Worm (Caenorhabditis elegans) whole organism, L4 larva: ENCODE measurements around the gene C46F2.1.

Experiments used
- F37D6.2 ChIP-seq: sonication (generic microtip); optimal IDR thresholded peaks from 2 replicates; lab custom pipeline; 2016; ENCODE audit warnings: mild to moderate bottlenecking, missing genetic modification characterization, missing compliant biosample characterization
- F49E8.2 ChIP-seq: sonication (generic microtip); optimal IDR thresholded peaks from 2 replicates; lab custom pipeline; 2016; ENCODE audit warnings: missing compliant biosample characterization, mild to moderate bottlenecking, missing genetic modification characterization, borderline replicate concordance
- T26A8.4 ChIP-seq: fragments of 200-800 bp; sonication (Bioruptor generic); IDR thresholded peaks from 2 replicates; pipeline ENCODE4 v1.3.6; 2022; ENCODE audit warnings: missing genetic modification characterization, missing compliant biosample characterization
- Y105C5A.15 ChIP-seq: fragments of 200-800 bp; sonication (Bioruptor generic); IDR thresholded peaks from 2 replicates; pipeline ENCODE4 v1.3.6; 2022; ENCODE audit warnings: missing genetic modification characterization, missing compliant biosample characterization
- Y48G9A.11 ChIP-seq: fragments of 200-800 bp; sonication (Bioruptor generic); IDR thresholded peaks from 2 replicates; pipeline ENCODE4 v1.3.6; 2022; ENCODE audit warnings: missing genetic modification reagents, missing genetic modification characterization, missing compliant biosample characterization
- Y75B8A.6 ChIP-seq: fragments of 200-800 bp; sonication (Bioruptor generic); IDR thresholded peaks from 2 replicates; pipeline ENCODE4 v1.3.6; 2022; ENCODE audit warnings: missing genetic modification reagents, missing genetic modification characterization, missing compliant biosample characterization
- ZK337.2 ChIP-seq: fragments of 200-800 bp; sonication (Bioruptor generic); IDR thresholded peaks from 2 replicates; pipeline ENCODE4 v1.3.6; 2022; ENCODE audit warnings: missing genetic modification reagents, missing genetic modification characterization, missing compliant biosample characterization
- arid-1 ChIP-seq: fragments of 200-800 bp; sonication (Bioruptor generic); conservative IDR thresholded peaks from 2 replicates; pipeline ENCODE4 v1.3.6; 2022; ENCODE audit warnings: missing genetic modification reagents, missing genetic modification characterization, missing compliant biosample characterization
- ceh-28 ChIP-seq: fragments of 150-350 bp; optimal IDR thresholded peaks from 2 replicates; lab custom pipeline; 2014; ENCODE audit warnings: missing biosample characterization, missing genetic modification reagents, missing genetic modification characterization
- ceh-82 ChIP-seq: sonication (generic microtip); optimal IDR thresholded peaks from 2 replicates; lab custom pipeline; 2017; ENCODE audit warnings: missing biosample characterization, missing genetic modification characterization
- ces-1 ChIP-seq: fragments of 150-350 bp; sonication (generic microtip); optimal IDR thresholded peaks from 4 replicates; lab custom pipeline; 2014; ENCODE audit warnings: missing biosample characterization, missing genetic modification reagents, missing genetic modification characterization
- cey-2 ChIP-seq: sonication (generic microtip); optimal IDR thresholded peaks from 3 replicates; lab custom pipeline; 2017; ENCODE audit warnings: missing genetic modification characterization, mild to moderate bottlenecking, missing compliant biosample characterization, antibody characterized with exemption, borderline replicate concordance; ENCODE audit not compliant: insufficient read depth
- ctbp-1 ChIP-seq: fragments of 200-800 bp; sonication (Bioruptor generic); IDR thresholded peaks from 2 replicates; pipeline ENCODE4 v1.3.6; 2022; ENCODE audit warnings: missing genetic modification reagents, missing genetic modification characterization, missing compliant biosample characterization
- daf-8 ChIP-seq: fragments of 200-800 bp; sonication (Bioruptor generic); IDR thresholded peaks from 2 replicates; pipeline ENCODE4 v1.3.6; 2022; ENCODE audit warnings: missing genetic modification characterization, missing compliant biosample characterization
- dmd-6 ChIP-seq: fragments of 200-800 bp; sonication (Bioruptor generic); IDR thresholded peaks from 2 replicates; pipeline ENCODE4 v1.3.6; 2022; ENCODE audit warnings: missing genetic modification reagents, missing genetic modification characterization, missing compliant biosample characterization
- dpl-1 ChIP-seq: fragments of 150-350 bp; optimal IDR thresholded peaks from 2 replicates; lab custom pipeline; 2014; ENCODE audit warnings: missing biosample characterization, missing genetic modification reagents, missing genetic modification characterization
- duxl-1 ChIP-seq: sonication (generic microtip); optimal IDR thresholded peaks from 2 replicates; lab custom pipeline; 2016; ENCODE audit warnings: mild to moderate bottlenecking, missing genetic modification characterization, moderate library complexity, missing compliant biosample characterization; ENCODE audit not compliant: poor library complexity
- egl-27 ChIP-seq: sonication (generic microtip); optimal IDR thresholded peaks from 3 replicates; lab custom pipeline; 2017; ENCODE audit warnings: missing biosample characterization, missing genetic modification reagents, missing genetic modification characterization
- egl-43 ChIP-seq: fragments of 200-800 bp; sonication (Bioruptor generic); IDR thresholded peaks from 2 replicates; pipeline ENCODE4 v1.3.6; 2022; ENCODE audit warnings: missing genetic modification reagents, missing genetic modification characterization, missing compliant biosample characterization
- fkh-10 ChIP-seq: fragments of 150-350 bp; optimal IDR thresholded peaks from 2 replicates; lab custom pipeline; 2014; ENCODE audit warnings: missing biosample characterization, missing genetic modification reagents, missing genetic modification characterization
- fos-1 ChIP-seq: fragments of 150-350 bp; optimal IDR thresholded peaks from 2 replicates; lab custom pipeline; 2014; ENCODE audit warnings: missing biosample characterization, missing genetic modification characterization
- lin-38 ChIP-seq: fragments of 200-800 bp; sonication (Bioruptor generic); IDR thresholded peaks from 2 replicates; pipeline ENCODE4 v1.3.6; 2022; ENCODE audit warnings: missing genetic modification reagents, missing genetic modification characterization, missing compliant biosample characterization
- madf-5 ChIP-seq, 2 experiments: fragments of 200-800 bp; sonication (Bioruptor generic); IDR thresholded peaks; 2 replicates each; pipeline ENCODE4 v1.3.6; 2022; ENCODE audit warnings: missing compliant biosample characterization in 2 of 2, missing genetic modification characterization in 2 of 2
- mdl-1 ChIP-seq, 2 experiments: fragments of 150-350 bp in 1 of 2; sonication (generic microtip) in 1 of 2; optimal IDR thresholded peaks; 2 replicates each; lab custom pipeline; 2014 to 2017; ENCODE audit warnings: missing biosample characterization in 2 of 2, missing genetic modification characterization in 2 of 2
- mep-1 ChIP-seq: fragments of 150-350 bp; sonication (generic microtip); optimal IDR thresholded peaks from 3 replicates; lab custom pipeline; 2014; ENCODE audit warnings: missing biosample characterization, missing genetic modification characterization
- mxl-3 ChIP-seq: fragments of 200-800 bp; sonication (Bioruptor generic); optimal IDR thresholded peaks from 2 replicates; lab custom pipeline; 2018; ENCODE audit warnings: mild to moderate bottlenecking, missing genetic modification characterization, missing compliant biosample characterization
- nhr-10 ChIP-seq: fragments of 150-350 bp; optimal IDR thresholded peaks from 2 replicates; lab custom pipeline; 2014; ENCODE audit warnings: missing biosample characterization, missing genetic modification characterization
- nhr-11 ChIP-seq: fragments of 150-350 bp; optimal IDR thresholded peaks from 2 replicates; lab custom pipeline; 2014; ENCODE audit warnings: missing biosample characterization, missing genetic modification characterization
- nhr-111 ChIP-seq: fragments of 200-800 bp; sonication (Bioruptor generic); optimal IDR thresholded peaks from 2 replicates; lab custom pipeline; 2018; ENCODE audit warnings: mild to moderate bottlenecking, missing genetic modification characterization, missing compliant biosample characterization
- nhr-237 ChIP-seq: sonication (generic microtip); optimal IDR thresholded peaks from 2 replicates; lab custom pipeline; 2017; ENCODE audit warnings: missing biosample characterization, missing genetic modification characterization
- nhr-28 ChIP-seq: fragments of 150-350 bp; optimal IDR thresholded peaks from 2 replicates; lab custom pipeline; 2014; ENCODE audit warnings: missing biosample characterization, missing genetic modification characterization
- nhr-48 ChIP-seq: sonication (generic microtip); optimal IDR thresholded peaks from 2 replicates; lab custom pipeline; 2016; ENCODE audit warnings: mild to moderate bottlenecking, missing genetic modification characterization, missing compliant biosample characterization
- nhr-76 ChIP-seq: fragments of 150-350 bp; optimal IDR thresholded peaks from 2 replicates; lab custom pipeline; 2014; ENCODE audit warnings: missing biosample characterization, missing genetic modification characterization
- pha-4 ChIP-seq, 2 experiments: fragments of 150-350 bp in 1 of 2; fragments of 200-800 bp in 1 of 2; sonication (Bioruptor generic) in 1 of 2; IDR thresholded peaks in 1 of 2; optimal IDR thresholded peaks in 1 of 2; 2 replicates each; pipeline versions ENCODE4 v1.3.6 to Lab custom; 2014 to 2022; ENCODE audit warnings: missing genetic modification characterization in 2 of 2, missing genetic modification reagents in 2 of 2, missing biosample characterization in 1 of 2, missing compliant biosample characterization in 1 of 2
- php-3 ChIP-seq: fragments of 200-800 bp; sonication (Bioruptor generic); IDR thresholded peaks from 2 replicates; pipeline ENCODE4 v1.3.6; 2022; ENCODE audit warnings: missing genetic modification reagents, missing genetic modification characterization, missing compliant biosample characterization
- saeg-2 ChIP-seq: fragments of 200-800 bp; sonication (Bioruptor generic); IDR thresholded peaks from 2 replicates; pipeline ENCODE4 v1.3.6; 2022; ENCODE audit warnings: missing genetic modification reagents, missing genetic modification characterization, missing compliant biosample characterization
- sdz-12 ChIP-seq: fragments of 200-800 bp; sonication (Bioruptor generic); optimal IDR thresholded peaks from 2 replicates; lab custom pipeline; 2018; ENCODE audit warnings: mild to moderate bottlenecking, missing genetic modification characterization, missing compliant biosample characterization
- snpc-1.2 ChIP-seq: fragments of 200-800 bp; sonication (Bioruptor generic); IDR thresholded peaks from 2 replicates; pipeline ENCODE4 v1.3.6; 2022; ENCODE audit warnings: missing genetic modification reagents, missing genetic modification characterization, missing compliant biosample characterization
- spr-1 ChIP-seq: sonication (generic microtip); optimal IDR thresholded peaks from 2 replicates; lab custom pipeline; 2016; ENCODE audit warnings: mild to moderate bottlenecking, missing genetic modification characterization, missing compliant biosample characterization
- tra-1 ChIP-seq: fragments of 200-800 bp; sonication (Bioruptor generic); IDR thresholded peaks from 2 replicates; pipeline ENCODE4 v1.3.6; 2022; ENCODE audit warnings: missing genetic modification reagents, missing genetic modification characterization, missing compliant biosample characterization
- unc-130 ChIP-seq: sonication (generic microtip); optimal IDR thresholded peaks from 2 replicates; lab custom pipeline; 2016; ENCODE audit warnings: missing genetic modification reagents, missing genetic modification characterization, missing compliant biosample characterization
- unc-39 ChIP-seq: sonication (generic microtip); optimal IDR thresholded peaks from 2 replicates; lab custom pipeline; 2017; ENCODE audit warnings: missing biosample characterization, missing genetic modification characterization
- unc-62 ChIP-seq, 3 experiments: fragments of 150-350 bp in 1 of 3; sonication (generic microtip); optimal IDR thresholded peaks in 2 of 3; peaks in 1 of 3; 1 replicate in 1 of 3; 2 replicates in 2 of 3; lab custom pipeline; 2014 to 2017; ENCODE audit warnings: missing biosample characterization in 3 of 3, missing genetic modification characterization in 3 of 3, missing genetic modification reagents in 3 of 3, missing genotype in 1 of 3
- zag-1 ChIP-seq: fragments of 150-350 bp; optimal IDR thresholded peaks from 2 replicates; lab custom pipeline; 2014; ENCODE audit warnings: missing biosample characterization, missing genetic modification characterization
- zfp-3 ChIP-seq: fragments of 200-800 bp; sonication (Bioruptor generic); conservative IDR thresholded peaks from 2 replicates; pipeline ENCODE4 v1.3.6; 2022; ENCODE audit warnings: missing genetic modification reagents, missing genetic modification characterization, missing compliant biosample characterization

Gene C46F2.1

DNA sequence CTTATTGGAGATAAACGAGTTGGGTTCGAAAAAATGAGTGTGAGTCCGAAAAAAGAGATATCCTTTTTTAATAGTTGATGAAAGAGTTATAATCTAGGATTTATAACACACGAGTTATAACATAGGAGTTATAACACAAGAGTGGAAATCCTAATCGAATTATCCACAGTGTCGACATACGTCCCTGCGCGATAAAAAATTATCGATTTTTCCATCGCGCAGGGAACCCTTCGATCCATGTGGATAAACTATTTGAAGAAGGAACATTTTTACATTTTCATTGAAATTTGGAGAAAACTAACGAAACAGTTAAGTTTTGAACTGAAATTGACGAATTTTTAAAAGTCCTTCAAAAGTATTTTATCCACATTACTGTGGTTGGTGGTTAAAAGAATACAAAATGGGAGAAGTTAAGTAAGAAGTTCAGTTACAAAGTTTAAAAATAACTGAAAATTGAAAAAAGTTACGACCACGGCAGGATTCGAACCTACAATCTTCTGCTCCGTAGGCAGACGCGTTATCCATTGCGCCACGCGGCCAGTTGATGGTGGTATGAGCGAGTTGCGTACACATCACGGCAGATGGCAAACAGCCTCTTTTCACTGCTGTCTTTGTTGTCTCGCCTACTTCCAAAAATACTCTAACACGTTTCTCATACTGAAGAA lies 41.5 kb upstream of the C46F2.1 start (continued):
- peak; percentile 69 to 94; a peak in 3 of 4 replicates for TF ChIP-seq madf-5 (GFP tag; IDR thresholded peaks at IDR 0.05; lab: Robert Waterston, UW)
- peak; percentile 59; the same call in 1 of the 2 replicates for TF ChIP-seq Y105C5A.15 (GFP tag; lab: Robert Waterston, UW)
- TF ChIP-seq zag-1 (tag; lab: Kevin White, UChicago) = peak; percentile 96
- peak; percentile 98 for TF ChIP-seq ctbp-1 (GFP tag; lab: Robert Waterston, UW)
- TF ChIP-seq nhr-28 = peak; percentile 88
- peak; percentile 100 for TF ChIP-seq ceh-28 (tag; lab: Kevin White, UChicago)
- TF ChIP-seq tra-1 (GFP tag; lab: Robert Waterston, UW) = peak; percentile 95
- peak; percentile 98 for TF ChIP-seq ceh-82
- peak; percentile 99 for TF ChIP-seq nhr-10 (tag; lab: Kevin White, UChicago)
- peak; percentile 73 for TF ChIP-seq unc-39 (tag; lab: Kevin White, UChicago)
- peak; percentile 89 for TF ChIP-seq saeg-2 (GFP tag; lab: Robert Waterston, UW)
- peak; percentile 86 for TF ChIP-seq nhr-237 (tag; lab: Kevin White, UChicago)
- no peak for TF ChIP-seq unc-130
- TF ChIP-seq nhr-11 (tag; lab: Kevin White, UChicago) = peak; percentile 97
- peak; percentile 73 for TF ChIP-seq Y48G9A.11 (GFP tag; lab: Robert Waterston, UW)
- no peak for TF ChIP-seq cey-2 (tag; lab: Kevin White, UChicago)
- TF ChIP-seq nhr-111 (GFP tag; lab: Kevin White, UChicago) = peak; percentile 43
- TF ChIP-seq nhr-76 (tag; lab: Kevin White, UChicago) = peak; percentile 79
- TF ChIP-seq Y75B8A.6 (GFP tag; lab: Robert Waterston, UW) = peak; percentile 52; the same call in 1 of the 2 replicates
- peak; percentile 96 for TF ChIP-seq dmd-6 (GFP tag; lab: Robert Waterston, UW)
- peak; percentile 4 for TF ChIP-seq F49E8.2 (tag; lab: Kevin White, UChicago)
- TF ChIP-seq lin-38 (GFP tag; lab: Robert Waterston, UW) = peak; percentile 81
- peak; percentile 93 for TF ChIP-seq ZK337.2 (GFP tag; lab: Robert Waterston, UW)
- TF ChIP-seq T26A8.4 = peak; percentile 100
- TF ChIP-seq F37D6.2 (tag; lab: Kevin White, UChicago) = peak; percentile 99
- peak; percentile 100 for TF ChIP-seq mep-1 (tag; lab: Kevin White, UChicago)
- TF ChIP-seq egl-27 (tag; lab: Kevin White, UChicago) = peak; percentile 84
- no peak for TF ChIP-seq sdz-12 (GFP tag; lab: Kevin White, UChicago)
- TF ChIP-seq mdl-1 (tag; optimal IDR thresholded peaks at IDR 0.05; lab: Kevin White, UChicago) = peak; percentile 89 to 93
- peak; percentile 98 for TF ChIP-seq php-3 (GFP tag; lab: Robert Waterston, UW)
- TF ChIP-seq mxl-3 = peak; percentile 89
- TF ChIP-seq nhr-48 (tag; lab: Kevin White, UChicago) = peak; percentile 97
- TF ChIP-seq spr-1 (tag; lab: Kevin White, UChicago) = peak; percentile 97
- TF ChIP-seq duxl-1 (tag; lab: Kevin White, UChicago) = peak; percentile 98
- TF ChIP-seq dpl-1 = peak; percentile 77
- TF ChIP-seq ces-1 (GFP tag; lab: Kevin White, UChicago) = peak; percentile 95
- TF ChIP-seq fos-1 (tag; lab: Kevin White, UChicago) = peak; percentile 93
- peak; percentile 97 for TF ChIP-seq fkh-10

DNA sequence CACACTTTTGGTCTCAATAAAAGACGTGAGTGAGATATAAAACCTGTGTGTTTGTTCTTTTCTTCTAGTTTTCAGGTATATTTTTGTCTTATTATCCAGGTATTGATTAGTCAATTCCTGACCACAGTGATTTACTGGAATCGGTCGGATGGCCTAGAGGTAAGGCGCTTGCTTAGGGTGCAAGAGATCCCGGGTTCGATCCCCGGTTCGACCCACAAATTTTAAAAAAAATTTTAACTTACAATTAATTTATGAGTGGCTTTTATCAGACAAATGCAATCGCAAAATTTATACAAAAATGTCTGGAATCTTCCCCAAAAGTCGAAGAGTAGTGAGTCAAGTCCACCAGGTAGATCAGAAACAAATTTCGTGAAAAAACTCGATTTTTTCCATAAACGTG lies 40.5 kb upstream of the C46F2.1 start:
- TF ChIP-seq egl-43 (GFP tag; lab: Robert Waterston, UW) (no peak), Y48G9A.11 (GFP tag; lab: Robert Waterston, UW) (no peak), php-3 (GFP tag; lab: Robert Waterston, UW) (no peak), pha-4 (GFP tag; IDR thresholded peaks at IDR 0.05; lab: Robert Waterston, UW) (peak; percentile 46; the same call in 1 of the 2 replicates), pha-4 (tag; optimal IDR thresholded peaks at IDR 0.05; lab: Kevin White, UChicago) (no peak), dmd-6 (GFP tag; lab: Robert Waterston, UW) (no peak), daf-8 (no peak), zfp-3 (GFP tag; lab: Robert Waterston, UW) (no peak), snpc-1.2 (peak; percentile 85), unc-62 (GFP tag; optimal IDR thresholded peaks at IDR 0.05 in 1 of 2; lab: Kevin White, UChicago) (no peak), unc-62 (tag; optimal IDR thresholded peaks at IDR 0.05; lab: Kevin White, UChicago) (no peak), nhr-237 (tag; lab: Kevin White, UChicago) (no peak), arid-1 (GFP tag; lab: Robert Waterston, UW) (0 out of 2 replicates have a peak, but pooled peaks have one; percentile 55)
